Worm (Caenorhabditis elegans) whole organism, young adult: ENCODE data around the gene F25G6.1.

Experiments
- C06A6.2 ChIP-seq: fragments of 200-800 bp; sonication (Bioruptor generic); conservative IDR thresholded peaks from 2 replicates; pipeline ENCODE4 v1.3.6; 2022; ENCODE audit warnings: missing genetic modification characterization, missing compliant biosample characterization
- D2030.7 ChIP-seq: fragments of 200-800 bp; sonication (Bioruptor generic); IDR thresholded peaks from 2 replicates; pipeline ENCODE4 v1.3.6; 2022; ENCODE audit warnings: missing genetic modification reagents, missing genetic modification characterization, missing compliant biosample characterization
- F10E7.11 ChIP-seq: sonication (generic microtip); optimal IDR thresholded peaks from 2 replicates; lab custom pipeline; 2017; ENCODE audit warnings: mild to moderate bottlenecking, missing genetic modification characterization, moderate library complexity, missing compliant biosample characterization
- F33H1.4 ChIP-seq: fragments of 200-800 bp; sonication (Bioruptor generic); IDR thresholded peaks from 2 replicates; pipeline ENCODE4 v1.3.6; 2022; ENCODE audit warnings: missing genetic modification reagents, missing genetic modification characterization, missing compliant biosample characterization
- F37B4.10 ChIP-seq: fragments of 200-800 bp; sonication (Bioruptor generic); IDR thresholded peaks from 2 replicates; pipeline ENCODE4 v1.3.6; 2022; ENCODE audit warnings: missing genetic modification characterization, missing compliant biosample characterization
- F39B2.1 ChIP-seq: fragments of 200-800 bp; sonication (Bioruptor generic); IDR thresholded peaks from 2 replicates; pipeline ENCODE4 v1.3.6; 2022; ENCODE audit warnings: missing genetic modification reagents, missing genetic modification characterization, missing compliant biosample characterization
- F49E8.2 ChIP-seq: sonication (generic microtip); optimal IDR thresholded peaks from 3 replicates; lab custom pipeline; 2017; ENCODE audit warnings: missing genetic modification characterization, mild to moderate bottlenecking, missing compliant biosample characterization, antibody characterized with exemption, moderate library complexity; ENCODE audit not compliant: insufficient read depth
- F55B11.4 ChIP-seq: sonication (generic microtip); optimal IDR thresholded peaks from 2 replicates; lab custom pipeline; 2016; ENCODE audit warnings: missing compliant biosample characterization, missing genetic modification characterization, borderline replicate concordance; ENCODE audit not compliant: insufficient read depth
- K11D2.4 ChIP-seq: fragments of 200-800 bp; sonication (Bioruptor generic); IDR thresholded peaks from 2 replicates; pipeline ENCODE4 v1.3.6; 2022; ENCODE audit warnings: missing genetic modification reagents, missing genetic modification characterization, missing compliant biosample characterization
- Y53G8AR.9 ChIP-seq: fragments of 200-800 bp; sonication (Bioruptor generic); conservative IDR thresholded peaks from 2 replicates; pipeline ENCODE4 v1.3.6; 2022; ENCODE audit warnings: missing genetic modification reagents, missing genetic modification characterization, missing compliant biosample characterization
- Y67H2A.10 ChIP-seq: fragments of 200-800 bp; sonication (Bioruptor generic); conservative IDR thresholded peaks from 2 replicates; pipeline ENCODE4 v1.3.6; 2022; ENCODE audit warnings: missing genetic modification reagents, missing genetic modification characterization, missing compliant biosample characterization
- aptf-2 ChIP-seq: fragments of 200-800 bp; sonication (Bioruptor generic); conservative IDR thresholded peaks from 2 replicates; pipeline ENCODE4 v1.3.6; 2022; ENCODE audit warnings: missing genetic modification reagents, missing genetic modification characterization, missing compliant biosample characterization
- aptf-3 ChIP-seq: fragments of 200-800 bp; sonication (Bioruptor generic); IDR thresholded peaks from 2 replicates; pipeline ENCODE4 v1.3.6; 2022; ENCODE audit warnings: missing genetic modification characterization, missing compliant biosample characterization
- bed-1 ChIP-seq: fragments of 200-800 bp; sonication (Bioruptor generic); IDR thresholded peaks from 2 replicates; pipeline ENCODE4 v1.3.6; 2022; ENCODE audit warnings: missing genetic modification reagents, missing genetic modification characterization, missing compliant biosample characterization
- bed-2 ChIP-seq: fragments of 200-800 bp; sonication (Bioruptor generic); IDR thresholded peaks from 2 replicates; pipeline ENCODE4 v1.3.6; 2022; ENCODE audit warnings: missing genetic modification reagents, missing genetic modification characterization, missing compliant biosample characterization
- cebp-2 ChIP-seq: fragments of 200-800 bp; sonication (Bioruptor generic); IDR thresholded peaks from 2 replicates; pipeline ENCODE4 v1.3.6; 2022; ENCODE audit warnings: missing genetic modification characterization, missing compliant biosample characterization
- ceh-58 ChIP-seq: fragments of 200-800 bp; sonication (Bioruptor generic); IDR thresholded peaks from 2 replicates; pipeline ENCODE4 v1.3.6; 2022; ENCODE audit warnings: missing genetic modification characterization, missing compliant biosample characterization
- chd-7 ChIP-seq: sonication (generic microtip); optimal IDR thresholded peaks from 2 replicates; lab custom pipeline; 2016; ENCODE audit warnings: mild to moderate bottlenecking, missing genetic modification characterization, moderate library complexity, missing compliant biosample characterization
- dox-1 ChIP-seq: fragments of 200-800 bp; sonication (Bioruptor generic); IDR thresholded peaks from 2 replicates; pipeline ENCODE4 v1.3.6; 2022; ENCODE audit warnings: missing genetic modification reagents, missing genetic modification characterization, missing compliant biosample characterization
- him-1 ChIP-seq: sonication (generic microtip); optimal IDR thresholded peaks from 2 replicates; lab custom pipeline; 2016; ENCODE audit warnings: missing genotype, missing genetic modification reagents, missing genetic modification characterization, missing compliant biosample characterization
- hlh-12 ChIP-seq: sonication (generic microtip); optimal IDR thresholded peaks from 2 replicates; lab custom pipeline; 2016; ENCODE audit warnings: missing genetic modification characterization, missing compliant biosample characterization
- hmg-20 ChIP-seq: fragments of 200-800 bp; sonication (Bioruptor generic); IDR thresholded peaks from 2 replicates; pipeline ENCODE4 v1.3.6; 2022; ENCODE audit warnings: missing genetic modification reagents, missing genetic modification characterization, missing compliant biosample characterization
- hrde-1 ChIP-seq: sonication (generic microtip); optimal IDR thresholded peaks from 2 replicates; lab custom pipeline; 2016; ENCODE audit warnings: missing genetic modification characterization, mild to moderate bottlenecking, missing compliant biosample characterization, moderate library complexity, missing genotype, missing genetic modification reagents, borderline replicate concordance
- hsf-1 ChIP-seq: fragments of 200-800 bp; sonication (Bioruptor generic); IDR thresholded peaks from 2 replicates; pipeline ENCODE4 v1.3.6; 2022; ENCODE audit warnings: missing genetic modification reagents, missing genetic modification characterization, missing compliant biosample characterization
- let-526 ChIP-seq: fragments of 200-800 bp; sonication (Bioruptor generic); IDR thresholded peaks from 2 replicates; pipeline ENCODE4 v1.3.6; 2022; ENCODE audit warnings: missing genetic modification reagents, missing genetic modification characterization, missing compliant biosample characterization
- let-607 ChIP-seq, 2 experiments: fragments of 200-800 bp in 1 of 2; sonication (Bioruptor generic) in 1 of 2; sonication (generic microtip) in 1 of 2; optimal IDR thresholded peaks; 2 replicates each; lab custom pipeline; 2016 to 2018; ENCODE audit warnings: mild to moderate bottlenecking in 2 of 2, missing compliant biosample characterization in 2 of 2, missing genetic modification characterization in 2 of 2, moderate library complexity in 2 of 2, missing genotype in 1 of 2
- lsy-27 ChIP-seq: sonication (generic microtip); optimal IDR thresholded peaks from 2 replicates; lab custom pipeline; 2017; ENCODE audit warnings: missing genetic modification characterization, mild to moderate bottlenecking, missing compliant biosample characterization, antibody characterized with exemption, missing genotype, borderline replicate concordance; ENCODE audit not compliant: insufficient read depth
- madf-8 ChIP-seq: fragments of 200-800 bp; sonication (Bioruptor generic); conservative IDR thresholded peaks from 2 replicates; pipeline ENCODE4 v1.3.6; 2022; ENCODE audit warnings: missing genetic modification reagents, missing genetic modification characterization, missing compliant biosample characterization
- nfyb-1 ChIP-seq: fragments of 200-800 bp; sonication (Bioruptor generic); IDR thresholded peaks from 2 replicates; pipeline ENCODE4 v1.3.6; 2022; ENCODE audit warnings: missing genetic modification reagents, missing genetic modification characterization, missing compliant biosample characterization
- nhr-120 ChIP-seq: fragments of 200-800 bp; sonication (Bioruptor generic); IDR thresholded peaks from 2 replicates; pipeline ENCODE4 v1.3.6; 2022; ENCODE audit warnings: missing genetic modification characterization, missing compliant biosample characterization
- nhr-27 ChIP-seq: fragments of 200-800 bp; sonication (Bioruptor generic); optimal IDR thresholded peaks from 2 replicates; lab custom pipeline; 2018; ENCODE audit warnings: mild to moderate bottlenecking, missing genetic modification characterization, moderate library complexity, missing compliant biosample characterization
- nhr-80 ChIP-seq: sonication (generic microtip); optimal IDR thresholded peaks from 2 replicates; lab custom pipeline; 2016; ENCODE audit warnings: missing genetic modification characterization, missing compliant biosample characterization
- nhr-90 ChIP-seq: sonication (generic microtip); optimal IDR thresholded peaks from 2 replicates; lab custom pipeline; 2016; ENCODE audit warnings: missing genotype, mild to moderate bottlenecking, missing genetic modification characterization, missing compliant biosample characterization
- pbrm-1 ChIP-seq: fragments of 200-800 bp; sonication (Bioruptor generic); IDR thresholded peaks from 2 replicates; pipeline ENCODE4 v1.3.6; 2022; ENCODE audit warnings: missing genetic modification reagents, missing genetic modification characterization, missing compliant biosample characterization
- repo-1 ChIP-seq: sonication (generic microtip); optimal IDR thresholded peaks from 2 replicates; lab custom pipeline; 2017; ENCODE audit warnings: mild to moderate bottlenecking, missing genetic modification characterization, missing compliant biosample characterization
- snpc-1.1 ChIP-seq: sonication (generic microtip); optimal IDR thresholded peaks from 2 replicates; lab custom pipeline; 2017; ENCODE audit warnings: missing genetic modification characterization, mild to moderate bottlenecking, missing compliant biosample characterization, antibody characterized with exemption, moderate library complexity, missing genotype, missing genetic modification reagents; ENCODE audit not compliant: insufficient read depth
- snpc-1.3 ChIP-seq: sonication (generic microtip); optimal IDR thresholded peaks from 2 replicates; lab custom pipeline; 2017; ENCODE audit warnings: missing genetic modification characterization, mild to moderate bottlenecking, missing compliant biosample characterization, antibody characterized with exemption, moderate library complexity, missing genotype, missing genetic modification reagents; ENCODE audit not compliant: insufficient read depth
- snpc-3.4 ChIP-seq: sonication (generic microtip); optimal IDR thresholded peaks from 2 replicates; lab custom pipeline; 2017; ENCODE audit warnings: missing genetic modification characterization, mild to moderate bottlenecking, missing compliant biosample characterization, antibody characterized with exemption, moderate library complexity, missing genotype, missing genetic modification reagents
- tbp1 ChIP-seq: fragments of 200-800 bp; sonication (Bioruptor generic); optimal IDR thresholded peaks from 2 replicates; lab custom pipeline; 2018; ENCODE audit warnings: mild to moderate bottlenecking, missing genetic modification characterization, missing compliant biosample characterization
- tbx-9 ChIP-seq: sonication (generic microtip); optimal IDR thresholded peaks from 2 replicates; lab custom pipeline; 2016; ENCODE audit warnings: borderline replicate concordance, missing genetic modification characterization, inconsistent platforms, missing compliant biosample characterization
- tlf-1 ChIP-seq: fragments of 200-800 bp; sonication (Bioruptor generic); optimal IDR thresholded peaks from 2 replicates; lab custom pipeline; 2018; ENCODE audit warnings: mild to moderate bottlenecking, missing genetic modification characterization, missing compliant biosample characterization
- unc-130 ChIP-seq: sonication (generic microtip); optimal IDR thresholded peaks from 2 replicates; lab custom pipeline; 2016; ENCODE audit warnings: missing genetic modification reagents, missing genetic modification characterization, missing compliant biosample characterization
- unc-62 ChIP-seq: fragments of 150-350 bp; optimal IDR thresholded peaks from 2 replicates; lab custom pipeline; 2014; ENCODE audit warnings: missing biosample characterization, missing genetic modification reagents, missing genetic modification characterization
- zim-3 ChIP-seq: sonication (generic microtip); optimal IDR thresholded peaks from 2 replicates; lab custom pipeline; 2017; ENCODE audit warnings: mild to moderate bottlenecking, missing genetic modification characterization, moderate library complexity, missing compliant biosample characterization
- ztf-25 ChIP-seq: fragments of 200-800 bp; sonication (Bioruptor generic); IDR thresholded peaks from 2 replicates; pipeline ENCODE4 v1.3.6; 2022; ENCODE audit warnings: missing genetic modification reagents, missing genetic modification characterization, missing compliant biosample characterization
- ztf-3 ChIP-seq: fragments of 200-800 bp; sonication (Bioruptor generic); optimal IDR thresholded peaks from 2 replicates; lab custom pipeline; 2018; ENCODE audit warnings: mild to moderate bottlenecking, missing genetic modification characterization, missing compliant biosample characterization

The F25G6.1 gene

DNA sequence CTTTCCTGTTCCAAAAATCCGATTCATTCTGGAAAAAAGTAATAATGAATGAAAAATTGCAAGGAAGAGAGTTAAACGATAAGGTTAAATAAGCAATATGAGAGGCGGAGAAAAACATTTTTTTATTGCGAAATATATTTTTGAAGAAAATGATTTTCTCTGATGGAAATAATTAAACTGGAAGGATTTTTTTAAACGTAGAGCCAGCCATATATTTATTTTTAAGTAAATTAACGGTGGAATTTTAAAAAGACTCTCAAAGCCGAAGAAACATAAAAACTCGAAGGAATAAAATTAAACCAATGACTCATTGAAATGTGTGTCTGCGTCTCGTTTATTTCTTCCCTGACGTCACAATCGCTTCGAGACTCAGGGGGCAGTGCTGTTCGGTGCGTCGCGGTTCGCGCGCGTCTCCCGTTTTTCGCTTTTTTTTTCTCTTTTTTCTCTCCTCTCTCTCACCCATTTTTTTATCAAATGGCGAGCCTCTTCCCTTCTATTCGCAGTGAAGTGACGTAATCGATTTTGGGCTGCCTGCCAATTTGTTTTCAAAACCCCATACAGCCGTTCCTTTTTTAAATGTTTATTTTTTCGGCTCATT is 31.3 kb downstream of the F25G6.1 start, which contains the start of gene vps-60 (continued):
- TF ChIP-seq nhr-80 (peak; percentile 92), tlf-1 (peak; percentile 80), repo-1 (tag; lab: Kevin White, UChicago) (peak; percentile 20), snpc-1.1 (tag; lab: Kevin White, UChicago) (peak; percentile 45), C06A6.2 (peak; percentile 71; the same call in 1 of the 2 replicates), ztf-3 (GFP tag; lab: Kevin White, UChicago) (peak; percentile 2), pbrm-1 (GFP tag; lab: Robert Waterston, UW) (peak; percentile 78; the same call in 1 of the 2 replicates), nhr-120 (GFP tag; lab: Robert Waterston, UW) (no peak), Y67H2A.10 (GFP tag; lab: Robert Waterston, UW) (no peak), D2030.7 (GFP tag; lab: Robert Waterston, UW) (peak; percentile 63), bed-1 (no peak), F10E7.11 (tag; lab: Kevin White, UChicago) (no peak), F33H1.4 (GFP tag; lab: Robert Waterston, UW) (peak; percentile 92), ceh-58 (GFP tag; lab: Robert Waterston, UW) (no peak), madf-8 (GFP tag; lab: Robert Waterston, UW) (no peak; the same call in 1 of the 2 replicates), F39B2.1 (no peak), chd-7 (tag; lab: Kevin White, UChicago) (peak; percentile 68), F49E8.2 (tag; lab: Kevin White, UChicago) (peak; percentile 61), unc-130 (GFP tag; lab: Kevin White, UChicago) (peak; percentile 14), hmg-20 (GFP tag; lab: Robert Waterston, UW) (0 out of 2 replicates have a peak, but pooled peaks have one; percentile 10), cebp-2 (no peak), snpc-3.4 (peak; percentile 84), unc-62 (GFP tag; lab: Kevin White, UChicago) (peak; percentile 64), let-526 (no peak), zim-3 (no peak), dox-1 (GFP tag; lab: Robert Waterston, UW) (peak; percentile 89), snpc-1.3 (tag; lab: Kevin White, UChicago) (peak; percentile 50), ztf-25 (GFP tag; lab: Robert Waterston, UW) (no peak), Y53G8AR.9 (GFP tag; lab: Robert Waterston, UW) (peak; percentile 86), nfyb-1 (GFP tag; lab: Robert Waterston, UW) (peak; percentile 78), tbp1 (GFP tag; lab: Kevin White, UChicago) (peak; percentile 70), F55B11.4 (tag; lab: Kevin White, UChicago) (no peak), hsf-1 (GFP tag; lab: Robert Waterston, UW) (no peak), nhr-27 (tag; lab: Kevin White, UChicago) (no peak), hlh-12 (tag; lab: Kevin White, UChicago) (no peak), F37B4.10 (no peak), K11D2.4 (peak; percentile 92), tbx-9 (tag; lab: Kevin White, UChicago) (no peak), lsy-27 (tag; lab: Kevin White, UChicago) (no peak), nhr-90 (tag; lab: Kevin White, UChicago) (peak; percentile 48), aptf-3 (GFP tag; lab: Robert Waterston, UW) (no peak), let-607 (tag; optimal IDR thresholded peaks at IDR 0.05; lab: Kevin White, UChicago) (peak; percentile 21 to 81), aptf-2 (GFP tag; lab: Robert Waterston, UW) (no peak), hrde-1 (tag; lab: Kevin White, UChicago) (no peak), bed-2 (GFP tag; lab: Robert Waterston, UW) (no peak), him-1 (tag; lab: Kevin White, UChicago) (no peak)
